Fruit fly (Drosophila melanogaster) whole organism, embryonic: ENCODE measurements around the gene how.
A peak's percentile ranks its signal among the peaks of the same experiment; 100 is the strongest.

Experiments used
- ATbp ChIP-seq: fragments of 200-800 bp; sonication (Bioruptor generic); optimal IDR thresholded peaks from 2 replicates; lab custom pipeline; 2017; ENCODE audit warnings: missing biosample characterization, mild to moderate bottlenecking, missing genetic modification characterization, missing genetic modification reagents
- Awh ChIP-seq: fragments of 200-800 bp; sonication (Bioruptor generic); IDR thresholded peaks from 2 replicates; pipeline ENCODE4, ENCODE4 v1.3.6; 2022; ENCODE audit warnings: missing biosample characterization, missing genetic modification characterization
- BEAF-32 ChIP-seq: fragments of 200-800 bp; sonication (Bioruptor generic); optimal IDR thresholded peaks from 3 replicates; lab custom pipeline; 2017; ENCODE audit warnings: missing biosample characterization, missing genetic modification characterization, mild to moderate bottlenecking, moderate library complexity, missing genetic modification reagents
- CG10209 ChIP-seq: fragments of 200-800 bp; sonication (Bioruptor generic); optimal IDR thresholded peaks from 3 replicates; lab custom pipeline; 2017; ENCODE audit warnings: missing biosample characterization, mild to moderate bottlenecking, missing genetic modification characterization, missing genetic modification reagents
- CG11560 ChIP-seq: fragments of 200-800 bp; sonication (Bioruptor generic); IDR thresholded peaks from 3 replicates; pipeline ENCODE4 v1.3.6; 2022; ENCODE audit warnings: missing biosample characterization, missing genetic modification characterization
- CG12236 ChIP-seq: fragments of 200-800 bp; sonication (Bioruptor generic); optimal IDR thresholded peaks from 2 replicates; lab custom pipeline; 2016; ENCODE audit warnings: missing biosample characterization, missing genetic modification characterization
- CG13123 ChIP-seq: fragments of 200-800 bp; sonication (Bioruptor generic); optimal IDR thresholded peaks from 2 replicates; lab custom pipeline; 2016; ENCODE audit warnings: missing biosample characterization, missing genetic modification characterization
- CG14860 ChIP-seq: fragments of 200-800 bp; sonication (Bioruptor generic); IDR thresholded peaks from 3 replicates; pipeline ENCODE4 v1.3.6; 2022; ENCODE audit warnings: missing biosample characterization, missing genetic modification characterization; ENCODE audit not compliant: partially characterized antibody
- CG1529 ChIP-seq: fragments of 200-800 bp; sonication (Bioruptor generic); optimal IDR thresholded peaks from 3 replicates; lab custom pipeline; 2018; ENCODE audit warnings: missing biosample characterization, missing genetic modification characterization
- CG18262 ChIP-seq: fragments of 200-800 bp; optimal IDR thresholded peaks from 3 replicates; lab custom pipeline; 2019; ENCODE audit warnings: missing biosample characterization, mild to moderate bottlenecking, missing genetic modification characterization, moderate library complexity
- CG18619 ChIP-seq: fragments of 200-800 bp; sonication (Bioruptor generic); optimal IDR thresholded peaks from 3 replicates; lab custom pipeline; 2017; ENCODE audit warnings: missing biosample characterization, mild to moderate bottlenecking, missing genetic modification characterization
- CG30403 ChIP-seq: fragments of 200-800 bp; sonication (Bioruptor generic); optimal IDR thresholded peaks from 3 replicates; lab custom pipeline; 2016; ENCODE audit warnings: missing biosample characterization, missing genetic modification characterization
- CG31441 ChIP-seq: fragments of 200-800 bp; sonication (Bioruptor generic); IDR thresholded peaks from 2 replicates; pipeline ENCODE4 v1.3.6; 2022; ENCODE audit warnings: missing biosample characterization, missing genetic modification characterization
- CG33557 ChIP-seq: fragments of 200-800 bp; sonication (Bioruptor generic); optimal IDR thresholded peaks from 2 replicates; lab custom pipeline; 2019; ENCODE audit warnings: missing biosample characterization, mild to moderate bottlenecking, missing genetic modification characterization, moderate library complexity
- CG34422 ChIP-seq: fragments of 200-800 bp; sonication (Bioruptor generic); IDR thresholded peaks from 3 replicates; pipeline ENCODE4 v1.3.6; 2022; ENCODE audit warnings: missing biosample characterization, missing genetic modification characterization
- CG42726 ChIP-seq: fragments of 200-800 bp; sonication (Bioruptor generic); IDR thresholded peaks from 2 replicates; pipeline ENCODE4 v1.3.6; 2022; ENCODE audit warnings: missing biosample characterization, missing genetic modification characterization; ENCODE audit not compliant: partially characterized antibody
- CG4282 ChIP-seq: fragments of 200-800 bp; sonication (Bioruptor generic); optimal IDR thresholded peaks from 2 replicates; lab custom pipeline; 2016; ENCODE audit warnings: missing biosample characterization, missing genetic modification characterization
- CG4360 ChIP-seq: fragments of 200-800 bp; sonication (Bioruptor generic); IDR thresholded peaks from 2 replicates; pipeline ENCODE4 v1.3.6; 2022; ENCODE audit warnings: missing biosample characterization, missing genetic modification characterization
- CG4404 ChIP-seq: fragments of 200-800 bp; sonication (Bioruptor generic); IDR thresholded peaks from 2 replicates; pipeline ENCODE4 v1.3.6; 2022; ENCODE audit warnings: missing biosample characterization, missing genetic modification characterization
- CG6683 ChIP-seq: fragments of 200-800 bp; sonication (Bioruptor generic); optimal IDR thresholded peaks from 2 replicates; lab custom pipeline; 2017; ENCODE audit warnings: missing biosample characterization, mild to moderate bottlenecking, missing genetic modification characterization, missing genetic modification reagents
- CG7271 ChIP-seq: fragments of 200-800 bp; sonication (Bioruptor generic); optimal IDR thresholded peaks from 2 replicates; lab custom pipeline; 2018; ENCODE audit warnings: missing biosample characterization, mild to moderate bottlenecking, missing genetic modification characterization, moderate library complexity
- CG8944 ChIP-seq: fragments of 200-800 bp; sonication (Bioruptor generic); optimal IDR thresholded peaks from 3 replicates; lab custom pipeline; 2016; ENCODE audit warnings: missing biosample characterization, missing genetic modification characterization
- CG9876 ChIP-seq: fragments of 200-800 bp; sonication (Bioruptor generic); optimal IDR thresholded peaks from 2 replicates; lab custom pipeline; 2016; ENCODE audit warnings: missing biosample characterization, missing genetic modification characterization
- Dad ChIP-seq: fragments of 200-800 bp; sonication (Bioruptor generic); optimal IDR thresholded peaks from 3 replicates; lab custom pipeline; 2016; ENCODE audit warnings: missing biosample characterization, missing genetic modification characterization
- Dfd ChIP-seq, 2 experiments: fragments of >200 bp; optimal IDR thresholded peaks; 2 replicates each; lab custom pipeline; 2017; ENCODE audit warnings: missing biosample characterization in 2 of 2, missing genetic modification characterization in 2 of 2
- MESR4 ChIP-seq: fragments of 200-800 bp; sonication (Bioruptor generic); optimal IDR thresholded peaks from 2 replicates; lab custom pipeline; 2018; ENCODE audit warnings: missing biosample characterization, mild to moderate bottlenecking, missing genetic modification characterization, moderate library complexity
- Mrtf ChIP-seq: fragments of 200-800 bp; sonication (Bioruptor generic); IDR thresholded peaks from 3 replicates; pipeline ENCODE4 v1.3.6; 2022; ENCODE audit warnings: missing biosample characterization, missing genetic modification characterization
- NFAT ChIP-seq: fragments of 200-800 bp; sonication (Bioruptor generic); IDR thresholded peaks from 2 replicates; pipeline ENCODE4 v1.3.6; 2022; ENCODE audit warnings: missing biosample characterization, missing genetic modification characterization
- Neu2 ChIP-seq: fragments of 200-800 bp; sonication (Bioruptor generic); optimal IDR thresholded peaks from 3 replicates; lab custom pipeline; 2016; ENCODE audit warnings: missing biosample characterization, missing genetic modification characterization, borderline replicate concordance
- Oaz ChIP-seq: fragments of 200-800 bp; sonication (Bioruptor generic); IDR thresholded peaks from 2 replicates; pipeline ENCODE4 v1.3.6; 2022; ENCODE audit warnings: missing biosample characterization, missing genetic modification characterization
- Poxn ChIP-seq: fragments of 200-800 bp; sonication (Bioruptor generic); IDR thresholded peaks from 2 replicates; pipeline ENCODE4 v1.3.6; 2022; ENCODE audit warnings: missing biosample characterization, missing genetic modification characterization
- Xrp1 ChIP-seq: fragments of 200-800 bp; sonication (Bioruptor generic); IDR thresholded peaks from 2 replicates; pipeline ENCODE4 v1.3.6; 2022; ENCODE audit warnings: missing biosample characterization, missing genetic modification characterization
- bbx ChIP-seq: fragments of 200-800 bp; sonication (Bioruptor generic); IDR thresholded peaks from 2 replicates; pipeline ENCODE4 v1.3.6; 2022; ENCODE audit warnings: missing biosample characterization, missing genetic modification characterization; ENCODE audit not compliant: partially characterized antibody
- corto ChIP-seq: fragments of 200-800 bp; sonication (Bioruptor generic); optimal IDR thresholded peaks from 2 replicates; lab custom pipeline; 2016; ENCODE audit warnings: missing biosample characterization, mild to moderate bottlenecking, missing genetic modification characterization, moderate library complexity
- emc ChIP-seq: fragments of 200-800 bp; sonication (Bioruptor generic); optimal IDR thresholded peaks from 2 replicates; lab custom pipeline; 2016; ENCODE audit warnings: missing biosample characterization, missing genetic modification characterization
- exex ChIP-seq: fragments of 200-800 bp; sonication (Bioruptor generic); optimal IDR thresholded peaks from 4 replicates; lab custom pipeline; 2018; ENCODE audit warnings: missing biosample characterization, mild to moderate bottlenecking, missing genetic modification characterization, moderate library complexity
- eyg ChIP-seq: fragments of 200-800 bp; sonication (Bioruptor generic); optimal IDR thresholded peaks from 3 replicates; lab custom pipeline; 2016; ENCODE audit warnings: missing biosample characterization, missing genetic modification characterization
- ftz-f1 ChIP-seq: fragments of 200-800 bp; sonication (Bioruptor generic); optimal IDR thresholded peaks from 2 replicates; lab custom pipeline; 2016; ENCODE audit warnings: missing biosample characterization, missing genetic modification characterization
- gcm2 ChIP-seq: fragments of 200-800 bp; sonication (Bioruptor generic); optimal IDR thresholded peaks from 2 replicates; lab custom pipeline; 2016; ENCODE audit warnings: missing biosample characterization, missing genetic modification characterization
- grau ChIP-seq: fragments of 200-800 bp; optimal IDR thresholded peaks from 3 replicates; lab custom pipeline; 2019; ENCODE audit warnings: missing biosample characterization, mild to moderate bottlenecking, missing genetic modification characterization, moderate library complexity
- grn ChIP-seq: fragments of 200-800 bp; sonication (Bioruptor generic); optimal IDR thresholded peaks from 3 replicates; lab custom pipeline; 2017; ENCODE audit warnings: missing biosample characterization, missing genetic modification characterization
- lbe ChIP-seq: fragments of 200-800 bp; sonication (Bioruptor generic); optimal IDR thresholded peaks from 2 replicates; lab custom pipeline; 2016; ENCODE audit warnings: missing biosample characterization, mild to moderate bottlenecking, missing genetic modification characterization
- lilli ChIP-seq: fragments of 200-800 bp; sonication (Bioruptor generic); optimal IDR thresholded peaks from 3 replicates; lab custom pipeline; 2016; ENCODE audit warnings: missing biosample characterization, missing genetic modification characterization
- mam ChIP-seq: fragments of 200-800 bp; sonication (Bioruptor generic); optimal IDR thresholded peaks from 3 replicates; lab custom pipeline; 2016; ENCODE audit warnings: missing biosample characterization, missing genetic modification characterization
- otp ChIP-seq: fragments of 200-800 bp; sonication (Bioruptor generic); IDR thresholded peaks from 3 replicates; pipeline ENCODE4, ENCODE4 v1.3.6; 2022; ENCODE audit warnings: missing biosample characterization, missing genetic modification characterization
- ranshi ChIP-seq: fragments of 200-800 bp; sonication (Bioruptor generic); IDR thresholded peaks from 2 replicates; pipeline ENCODE4 v1.3.6; 2022; ENCODE audit warnings: missing biosample characterization, missing genetic modification characterization
- ro ChIP-seq: fragments of 200-800 bp; sonication (Bioruptor generic); IDR thresholded peaks from 2 replicates; pipeline ENCODE4 v1.3.6; 2022; ENCODE audit warnings: missing biosample characterization, missing genetic modification characterization
- trh ChIP-seq: fragments of 200-800 bp; sonication (Bioruptor generic); optimal IDR thresholded peaks from 2 replicates; lab custom pipeline; 2016; ENCODE audit warnings: missing biosample characterization, missing genetic modification characterization
- tup ChIP-seq: fragments of 200-800 bp; sonication (Bioruptor generic); optimal IDR thresholded peaks from 2 replicates; lab custom pipeline; 2016; ENCODE audit warnings: missing biosample characterization, mild to moderate bottlenecking, missing genetic modification characterization, moderate library complexity
- wor ChIP-seq: fragments of 200-800 bp; sonication (Bioruptor generic); IDR thresholded peaks from 2 replicates; pipeline ENCODE4 v1.3.6; 2022; ENCODE audit warnings: missing biosample characterization, missing genetic modification characterization
- zen2 ChIP-seq: fragments of 200-800 bp; sonication (Bioruptor generic); IDR thresholded peaks from 3 replicates; pipeline ENCODE4 v1.3.6; 2022; ENCODE audit warnings: missing biosample characterization, missing genetic modification characterization; ENCODE audit not compliant: partially characterized antibody

how gene

DNA sequence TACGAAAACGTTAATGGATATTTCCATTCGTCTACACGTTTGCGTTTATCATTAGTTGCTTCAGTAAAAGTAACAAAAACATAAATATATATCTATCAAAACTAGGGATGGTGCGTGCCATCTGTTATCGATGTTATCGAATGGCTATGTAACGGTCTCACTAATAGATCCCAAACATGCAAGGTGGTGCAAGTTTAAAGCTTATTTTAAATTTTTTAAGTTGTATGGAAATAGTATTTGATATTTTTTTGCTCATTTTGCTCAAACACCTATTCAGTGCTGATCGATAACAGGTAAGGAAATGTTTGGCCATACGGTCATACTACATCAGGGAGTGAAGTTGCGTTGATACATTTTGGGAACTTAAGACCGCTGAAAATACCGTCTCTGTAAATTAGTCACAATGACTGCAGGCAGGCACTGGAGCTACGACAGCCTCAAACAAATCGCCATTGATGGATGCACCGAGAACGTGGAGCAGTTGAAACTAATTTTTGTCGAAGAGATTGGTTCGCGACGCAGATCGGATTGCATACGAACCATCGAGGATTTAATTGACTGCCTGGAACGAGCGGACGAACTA lies 7.7 kb upstream of the how start, which contains the start of the genes CG45099, CG6015, pit and Fadd (continued):
- TF ChIP-seq CG18262 (no peak), CG18619 (no peak), CG9876 (no peak), Mrtf (GFP tag; lab: Robert Waterston, UW) (no peak), zen2 (GFP tag; lab: Robert Waterston, UW) (no peak; the same call in 2 of the 3 replicates), eyg (GFP tag; lab: Kevin White, UChicago) (no peak), bbx (GFP tag; lab: Robert Waterston, UW) (peak; percentile 42; the same call in 1 of the 2 replicates), CG34422 (no peak), CG13123 (GFP tag; lab: Kevin White, UChicago) (no peak), gcm2 (GFP tag; lab: Kevin White, UChicago) (no peak), CG1529 (no peak), otp (no peak), CG4282 (GFP tag; lab: Kevin White, UChicago) (no peak), CG4404 (GFP tag; lab: Robert Waterston, UW) (no peak), Neu2 (GFP tag; lab: Kevin White, UChicago) (no peak), emc (GFP tag; lab: Kevin White, UChicago) (no peak), Dad (GFP tag; lab: Kevin White, UChicago) (no peak), Oaz (GFP tag; lab: Robert Waterston, UW) (no peak), grn (GFP tag; lab: Kevin White, UChicago) (no peak), wor (GFP tag; lab: Robert Waterston, UW) (no peak), CG33557 (GFP tag; lab: Kevin White, UChicago) (no peak), CG42726 (no peak), ftz-f1 (no peak), ATbp (GFP tag; lab: Kevin White, UChicago) (no peak), ro (no peak), CG31441 (GFP tag; lab: Robert Waterston, UW) (no peak), trh (GFP tag; lab: Kevin White, UChicago) (no peak), Awh (no peak), CG4360 (no peak), CG11560 (tag; lab: Robert Waterston, UW) (peak; percentile 94), tup (no peak), MESR4 (GFP tag; lab: Kevin White, UChicago) (peak; percentile 34), lilli (GFP tag; lab: Kevin White, UChicago) (no peak), CG14860 (GFP tag; lab: Robert Waterston, UW) (peak; percentile 65; the same call in 2 of the 3 replicates), Xrp1 (GFP tag; lab: Robert Waterston, UW) (no peak), exex (tag; lab: Kevin White, UChicago) (no peak), grau (tag; lab: Kevin White, UChicago) (no peak), corto (GFP tag; lab: Kevin White, UChicago) (no peak), CG30403 (GFP tag; lab: Kevin White, UChicago) (no peak), Poxn (no peak), CG8944 (no peak), Dfd (GFP tag; optimal IDR thresholded peaks at IDR 0.05; lab: Kevin White, UChicago) (no peak), CG6683 (no peak), BEAF-32 (GFP tag; lab: Kevin White, UChicago) (peak; percentile 73), CG10209 (GFP tag; lab: Kevin White, UChicago) (no peak), lbe (GFP tag; lab: Kevin White, UChicago) (no peak), CG7271 (tag; lab: Kevin White, UChicago) (no peak), mam (GFP tag; lab: Kevin White, UChicago) (no peak), ranshi (GFP tag; lab: Robert Waterston, UW) (no peak), NFAT (GFP tag; lab: Robert Waterston, UW) (0 out of 2 replicates have a peak, but pooled peaks have one; percentile 11), CG12236 (GFP tag; lab: Kevin White, UChicago) (no peak)
